Worm (Caenorhabditis elegans): ENCODE measurements around the gene ints-13.

DNA sequence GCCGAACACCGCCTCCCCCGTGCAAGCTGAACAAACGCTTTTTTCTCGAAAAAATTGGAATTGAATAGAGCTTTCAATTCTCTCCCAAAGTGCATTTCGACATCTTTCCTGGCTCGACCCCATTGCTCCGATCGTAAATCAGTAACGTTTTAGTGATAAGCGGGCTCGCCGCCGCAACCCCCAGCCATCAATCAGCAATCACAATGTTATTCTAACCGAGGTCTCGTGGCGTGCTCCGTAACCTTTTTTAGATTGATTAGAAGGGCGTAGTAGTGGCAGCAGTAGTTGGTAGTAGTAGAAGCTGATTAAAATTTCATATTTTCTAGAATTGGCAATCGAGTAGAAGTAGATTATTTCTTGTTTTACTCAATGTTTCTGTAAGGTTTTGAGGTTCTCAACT lies 49.9 kb downstream of the ints-13 start:
- no peak for TF ChIP-seq egl-13 (tag; optimal IDR thresholded peaks at IDR 0.05)
- TF ChIP-seq ets-5 (GFP tag; IDR thresholded peaks at IDR 0.05), result no peak
